Worm (Caenorhabditis elegans): ENCODE measurements around the gene lgc-44.

- TF ChIP-seq hlh-30 (tag; optimal IDR thresholded peaks at IDR 0.05; ENCODE audit: insufficient read depth), result no peak
- no peak for TF ChIP-seq skn-1 (tag; optimal IDR thresholded peaks at IDR 0.05)
- TF ChIP-seq zag-1 (tag; optimal IDR thresholded peaks at IDR 0.05), result no peak
- TF ChIP-seq egl-27 (tag; optimal IDR thresholded peaks at IDR 0.05), result no peak
- TF ChIP-seq nhr-28 (tag; optimal IDR thresholded peaks at IDR 0.05), result no peak
- TF ChIP-seq saeg-2 (GFP tag; IDR thresholded peaks at IDR 0.05), result no peak
- no peak for TF ChIP-seq lin-13 (GFP tag; optimal IDR thresholded peaks at IDR 0.05)
- TF ChIP-seq lsy-2 (tag; optimal IDR thresholded peaks at IDR 0.05), result no peak
- TF ChIP-seq zip-11 (GFP tag; IDR thresholded peaks at IDR 0.05), result no peak
These were observed 25.1 kb upstream of the lgc-44 start for ce11 chrV:11697482-11697881.

Measured in whole organism, L4 larva.